Worm (Caenorhabditis elegans) whole organism, L2 larva: Measurements from ENCODE around the gene coa-4.
"Not testable (repeated sequence)": the region's sequence is repeated elsewhere in the genome, so short reads cannot be mapped to it uniquely, and the experiment has no call there.

Experiments
- ceh-16 ChIP-seq: fragments of 150-350 bp; optimal IDR thresholded peaks from 2 replicates; lab custom pipeline; 2014; ENCODE audit warnings: missing biosample characterization, missing genetic modification characterization
- egl-27 ChIP-seq: sonication (generic microtip); optimal IDR thresholded peaks from 3 replicates; lab custom pipeline; 2017; ENCODE audit warnings: missing biosample characterization, missing genetic modification reagents, missing genetic modification characterization
- elt-1 ChIP-seq: fragments of 150-350 bp; optimal IDR thresholded peaks from 2 replicates; lab custom pipeline; 2014; ENCODE audit warnings: missing biosample characterization, missing genetic modification characterization
- lin-11 ChIP-seq: fragments of 150-350 bp; sonication (generic microtip); optimal IDR thresholded peaks from 2 replicates; lab custom pipeline; 2014; ENCODE audit warnings: missing biosample characterization, missing genetic modification characterization, inconsistent platforms, mixed read lengths
- lin-39 ChIP-seq: fragments of 150-350 bp; optimal IDR thresholded peaks from 2 replicates; lab custom pipeline; 2014; ENCODE audit warnings: missing biosample characterization, missing genetic modification reagents, missing genetic modification characterization
- nhr-11 ChIP-seq: fragments of 150-350 bp; optimal IDR thresholded peaks from 2 replicates; lab custom pipeline; 2014; ENCODE audit warnings: missing biosample characterization, missing genetic modification characterization
- peb-1 ChIP-seq: fragments of 150-350 bp; optimal IDR thresholded peaks from 2 replicates; lab custom pipeline; 2014; ENCODE audit warnings: missing biosample characterization, missing genetic modification characterization
- sma-3 ChIP-seq: sonication (generic microtip); optimal IDR thresholded peaks from 2 replicates; lab custom pipeline; 2016; ENCODE audit warnings: missing genetic modification reagents, missing genetic modification characterization, missing compliant biosample characterization
- sma-9 ChIP-seq, 2 experiments: fragments of 150-350 bp in 1 of 2; sonication (generic microtip) in 1 of 2; optimal IDR thresholded peaks; 2 replicates each; lab custom pipeline; 2014 to 2016; ENCODE audit warnings: missing genetic modification characterization in 2 of 2, mild to moderate bottlenecking in 1 of 2, missing biosample characterization in 1 of 2, missing compliant biosample characterization in 1 of 2, missing genetic modification reagents in 1 of 2, moderate library complexity in 1 of 2

coa-4 gene

ce11 chrIV:9293825-9294224 lies 41.6 kb downstream of the coa-4 start, which contains the start of gene nhr-264:
Gene nhr-264 (minus strand): TSS chrIV:9293925.
- TF ChIP-seq egl-27 (tag; lab: Kevin White, UChicago); sma-3 (GFP tag; lab: Kevin White, UChicago); lin-11: not testable (repeated sequence)
- TF ChIP-seq, all 48 proteins: peak for 0; not testable (repeated sequence) for 48

ce11 chrIV:9289635-9290034 lies 45.8 kb downstream of the coa-4 start:
- TF ChIP-seq elt-1 (peak; percentile 73), ceh-16 (no peak), sma-9 (GFP tag; optimal IDR thresholded peaks at IDR 0.05; lab: Kevin White, UChicago) (no peak), sma-9 (tag; optimal IDR thresholded peaks at IDR 0.05; lab: Kevin White, UChicago) (no peak), lin-39 (tag; lab: Kevin White, UChicago) (no peak)

- not testable (repeated sequence) for TF ChIP-seq nhr-11 (tag; lab: Kevin White, UChicago); ceh-16; peb-1 (tag; lab: Kevin White, UChicago)
Observed at ce11 chrIV:9286305-9286704, 49.1 kb downstream of the coa-4 start, which contains the start of gene nhr-267. Gene nhr-267 (minus strand): TSS chrIV:9286405.
